Fruit fly (Drosophila melanogaster) whole organism, embryonic: ENCODE data around the gene CG43845.

Experiments used
- C15 ChIP-seq: fragments of 200-800 bp; sonication (Bioruptor generic); IDR thresholded peaks from 3 replicates; pipeline ENCODE4 v1.3.6; 2022; ENCODE audit warnings: missing biosample characterization, missing genetic modification characterization
- CG10654 ChIP-seq: fragments of 200-800 bp; sonication (Bioruptor generic); optimal IDR thresholded peaks from 2 replicates; lab custom pipeline; 2016; ENCODE audit warnings: missing biosample characterization, missing genetic modification characterization
- CG11093 ChIP-seq: fragments of 200-800 bp; sonication (Bioruptor generic); IDR thresholded peaks from 3 replicates; pipeline ENCODE4 v1.3.6; 2022; ENCODE audit warnings: missing biosample characterization, missing genetic modification characterization
- CG11456 ChIP-seq: fragments of 200-800 bp; sonication (Bioruptor generic); IDR thresholded peaks from 3 replicates; pipeline ENCODE4 v1.3.6; 2022; ENCODE audit warnings: missing biosample characterization, missing genetic modification characterization
- CG12219 ChIP-seq: fragments of 200-800 bp; sonication (Bioruptor generic); optimal IDR thresholded peaks from 3 replicates; lab custom pipeline; 2018; ENCODE audit warnings: missing biosample characterization, mild to moderate bottlenecking, missing genetic modification characterization
- CG13296 ChIP-seq: fragments of 200-800 bp; sonication (Bioruptor generic); optimal IDR thresholded peaks from 3 replicates; lab custom pipeline; 2018; ENCODE audit warnings: missing biosample characterization, mild to moderate bottlenecking, missing genetic modification characterization
- CG15269 ChIP-seq: fragments of 200-800 bp; sonication (Bioruptor generic); optimal IDR thresholded peaks from 2 replicates; lab custom pipeline; 2018; ENCODE audit warnings: missing biosample characterization, mild to moderate bottlenecking, missing genetic modification characterization, moderate library complexity
- CG1602 ChIP-seq: fragments of 200-800 bp; sonication (Bioruptor generic); optimal IDR thresholded peaks from 3 replicates; lab custom pipeline; 2016; ENCODE audit warnings: missing biosample characterization, missing genetic modification characterization
- CG17186 ChIP-seq: fragments of 200-800 bp; sonication (Bioruptor generic); optimal IDR thresholded peaks from 3 replicates; lab custom pipeline; 2017; ENCODE audit warnings: missing biosample characterization, missing genetic modification reagents, missing genetic modification characterization
- CG17612 ChIP-seq: fragments of 200-800 bp; sonication (Bioruptor generic); IDR thresholded peaks from 2 replicates; pipeline ENCODE4 v1.3.6; 2022; ENCODE audit warnings: missing biosample characterization, missing genetic modification characterization
- CG3065 ChIP-seq: fragments of 200-800 bp; sonication (Bioruptor generic); optimal IDR thresholded peaks from 2 replicates; lab custom pipeline; 2016; ENCODE audit warnings: missing biosample characterization, missing genetic modification characterization
- CG31365 ChIP-seq: fragments of 200-800 bp; sonication (Bioruptor generic); optimal IDR thresholded peaks from 2 replicates; lab custom pipeline; 2018; ENCODE audit warnings: missing biosample characterization, mild to moderate bottlenecking, missing genetic modification characterization
- CG34376 ChIP-seq: fragments of 200-800 bp; sonication (Bioruptor generic); optimal IDR thresholded peaks from 2 replicates; lab custom pipeline; 2018; ENCODE audit warnings: missing biosample characterization, mild to moderate bottlenecking, missing genetic modification characterization
- CG43689 ChIP-seq: fragments of 200-800 bp; sonication (Bioruptor generic); IDR thresholded peaks from 2 replicates; pipeline ENCODE4 v1.3.6; 2022; ENCODE audit warnings: missing biosample characterization, missing genetic modification characterization
- CG6654 ChIP-seq: fragments of 200-800 bp; sonication (Bioruptor generic); optimal IDR thresholded peaks from 2 replicates; lab custom pipeline; 2017; ENCODE audit warnings: missing biosample characterization, mild to moderate bottlenecking, missing genetic modification characterization
- CG7556 ChIP-seq: fragments of 200-800 bp; sonication (Bioruptor generic); optimal IDR thresholded peaks from 2 replicates; lab custom pipeline; 2017; ENCODE audit warnings: missing biosample characterization, mild to moderate bottlenecking, missing genetic modification characterization
- CG8281 ChIP-seq: fragments of 200-800 bp; sonication (Bioruptor generic); optimal IDR thresholded peaks from 2 replicates; lab custom pipeline; 2018; ENCODE audit warnings: missing biosample characterization, mild to moderate bottlenecking, missing genetic modification characterization, moderate library complexity
- CG8924 ChIP-seq: fragments of 200-800 bp; optimal IDR thresholded peaks from 3 replicates; lab custom pipeline; 2019; ENCODE audit warnings: missing biosample characterization, mild to moderate bottlenecking, missing genetic modification characterization, moderate library complexity
- CG9727 ChIP-seq: fragments of 200-800 bp; sonication (Bioruptor generic); optimal IDR thresholded peaks from 3 replicates; lab custom pipeline; 2017; ENCODE audit warnings: missing biosample characterization, mild to moderate bottlenecking, missing genetic modification characterization
- CkIIα-i1 ChIP-seq: fragments of 200-800 bp; sonication (Bioruptor generic); IDR thresholded peaks from 2 replicates; pipeline ENCODE4 v1.3.6; 2022; ENCODE audit warnings: missing biosample characterization, missing genetic modification characterization
- Dbx ChIP-seq: fragments of 200-800 bp; sonication (Bioruptor generic); IDR thresholded peaks from 3 replicates; pipeline ENCODE4 v1.3.6; 2022; ENCODE audit warnings: missing biosample characterization, missing genetic modification characterization
- E2f2 ChIP-seq: fragments of 200-800 bp; sonication (Bioruptor generic); IDR thresholded peaks from 2 replicates; pipeline ENCODE4 v1.3.6; 2022; ENCODE audit warnings: missing biosample characterization, missing genetic modification characterization
- ERR ChIP-seq: fragments of 200-800 bp; sonication (Bioruptor generic); optimal IDR thresholded peaks from 2 replicates; lab custom pipeline; 2016; ENCODE audit warnings: missing biosample characterization, missing genetic modification characterization
- GATAe ChIP-seq: fragments of 200-800 bp; sonication (Bioruptor generic); conservative IDR thresholded peaks from 2 replicates; pipeline ENCODE4 v1.3.6; 2022; ENCODE audit warnings: missing biosample characterization, missing genetic modification characterization
- HmgD ChIP-seq: fragments of 200-800 bp; sonication (Bioruptor generic); optimal IDR thresholded peaks from 3 replicates; lab custom pipeline; 2016; ENCODE audit warnings: missing biosample characterization, missing genetic modification characterization
- Jarid2 ChIP-seq: fragments of 200-800 bp; sonication (Bioruptor generic); optimal IDR thresholded peaks from 3 replicates; lab custom pipeline; 2017; ENCODE audit warnings: mild to moderate bottlenecking, missing biosample characterization, missing genetic modification reagents, missing genetic modification characterization
- Lpt ChIP-seq: fragments of >200 bp; optimal IDR thresholded peaks from 2 replicates; lab custom pipeline; 2018; ENCODE audit warnings: missing biosample characterization, missing genetic modification characterization
- MBD-R2 ChIP-seq: fragments of 200-800 bp; sonication (Bioruptor generic); IDR thresholded peaks from 2 replicates; pipeline ENCODE4 v1.3.6; 2022; ENCODE audit warnings: missing biosample characterization, missing genetic modification characterization
- Myb ChIP-seq: fragments of 200-800 bp; sonication (Bioruptor generic); optimal IDR thresholded peaks from 2 replicates; lab custom pipeline; 2016; ENCODE audit warnings: missing biosample characterization, missing genetic modification characterization
- Rx ChIP-seq: fragments of 200-800 bp; sonication (Bioruptor generic); IDR thresholded peaks from 2 replicates; pipeline ENCODE4 v1.3.6; 2022; ENCODE audit warnings: missing biosample characterization, missing genetic modification characterization
- Sin3A ChIP-seq: fragments of >200 bp; optimal IDR thresholded peaks from 2 replicates; lab custom pipeline; 2018
- Spps ChIP-seq: fragments of 200-800 bp; sonication (Bioruptor generic); optimal IDR thresholded peaks from 2 replicates; lab custom pipeline; 2018; ENCODE audit warnings: missing biosample characterization, mild to moderate bottlenecking, missing genetic modification characterization
- Sry-β ChIP-seq: fragments of 200-800 bp; sonication (Bioruptor generic); optimal IDR thresholded peaks from 2 replicates; lab custom pipeline; 2018; ENCODE audit warnings: missing biosample characterization, mild to moderate bottlenecking, missing genetic modification characterization, moderate library complexity
- Stat92E ChIP-seq, 3 experiments: fragments of >200 bp in 2 of 3; fragments of 200-800 bp in 1 of 3; sonication (Bioruptor generic) in 1 of 3; optimal IDR thresholded peaks; 2 replicates each; lab custom pipeline; 2017 to 2019; ENCODE audit warnings: missing biosample characterization in 3 of 3, missing genetic modification characterization in 3 of 3, mild to moderate bottlenecking in 1 of 3, moderate library complexity in 1 of 3
- ac ChIP-seq: fragments of 200-800 bp; sonication (Bioruptor generic); optimal IDR thresholded peaks from 3 replicates; lab custom pipeline; 2017; ENCODE audit warnings: missing biosample characterization, mild to moderate bottlenecking, missing genetic modification characterization
- az2 ChIP-seq: fragments of 200-800 bp; sonication (Bioruptor generic); optimal IDR thresholded peaks from 3 replicates; lab custom pipeline; 2016; ENCODE audit warnings: missing biosample characterization, missing genetic modification characterization
- bcd ChIP-seq: fragments of 200-800 bp; sonication (Bioruptor generic); optimal IDR thresholded peaks from 2 replicates; lab custom pipeline; 2017; ENCODE audit warnings: missing biosample characterization, mild to moderate bottlenecking, missing genetic modification characterization
- btn ChIP-seq: fragments of 200-800 bp; sonication (Bioruptor generic); optimal IDR thresholded peaks from 2 replicates; lab custom pipeline; 2016; ENCODE audit warnings: missing biosample characterization, missing genetic modification characterization
- corto ChIP-seq: fragments of 200-800 bp; sonication (Bioruptor generic); optimal IDR thresholded peaks from 2 replicates; lab custom pipeline; 2016; ENCODE audit warnings: missing biosample characterization, mild to moderate bottlenecking, missing genetic modification characterization, moderate library complexity
- fd64A ChIP-seq: fragments of 200-800 bp; sonication (Bioruptor generic); optimal IDR thresholded peaks from 3 replicates; lab custom pipeline; 2018; ENCODE audit warnings: missing biosample characterization, mild to moderate bottlenecking, missing genetic modification characterization
- jigr1 ChIP-seq: fragments of 200-800 bp; sonication (Bioruptor generic); IDR thresholded peaks from 3 replicates; pipeline ENCODE4 v1.3.6; 2022; ENCODE audit warnings: missing biosample characterization, missing genetic modification characterization
- kah ChIP-seq: fragments of 200-800 bp; sonication (Bioruptor generic); optimal IDR thresholded peaks from 2 replicates; lab custom pipeline; 2018; ENCODE audit warnings: missing biosample characterization, mild to moderate bottlenecking, missing genetic modification characterization
- klu ChIP-seq: fragments of 200-800 bp; sonication (Bioruptor generic); IDR thresholded peaks from 2 replicates; pipeline ENCODE4 v1.3.6; 2022; ENCODE audit warnings: missing biosample characterization, missing genetic modification characterization
- lilli ChIP-seq: fragments of 200-800 bp; sonication (Bioruptor generic); optimal IDR thresholded peaks from 3 replicates; lab custom pipeline; 2016; ENCODE audit warnings: missing biosample characterization, missing genetic modification characterization
- mirr ChIP-seq: fragments of 200-800 bp; sonication (Bioruptor generic); optimal IDR thresholded peaks from 3 replicates; lab custom pipeline; 2018; ENCODE audit warnings: missing biosample characterization, mild to moderate bottlenecking, missing genetic modification characterization
- pfk ChIP-seq: fragments of 200-800 bp; sonication (Bioruptor generic); optimal IDR thresholded peaks from 2 replicates; lab custom pipeline; 2018; ENCODE audit warnings: missing biosample characterization, mild to moderate bottlenecking, missing genetic modification characterization, moderate library complexity
- sd ChIP-seq: fragments of 200-800 bp; sonication (Bioruptor generic); optimal IDR thresholded peaks from 3 replicates; lab custom pipeline; 2018; ENCODE audit warnings: missing biosample characterization, mild to moderate bottlenecking, missing genetic modification characterization, moderate library complexity
- seq ChIP-seq: fragments of 200-800 bp; sonication (Bioruptor generic); IDR thresholded peaks from 2 replicates; pipeline ENCODE4 v1.3.6; 2022; ENCODE audit warnings: missing biosample characterization, missing genetic modification characterization
- slou ChIP-seq: fragments of 200-800 bp; sonication (Bioruptor generic); optimal IDR thresholded peaks from 3 replicates; lab custom pipeline; 2016; ENCODE audit warnings: missing biosample characterization, missing genetic modification characterization
- tin ChIP-seq: fragments of 200-800 bp; sonication (Bioruptor generic); optimal IDR thresholded peaks from 3 replicates; lab custom pipeline; 2016; ENCODE audit warnings: missing biosample characterization, missing genetic modification characterization
- ttk ChIP-seq: fragments of 200-800 bp; sonication (Bioruptor generic); IDR thresholded peaks from 2 replicates; pipeline ENCODE4 v2.1.2; 2022; ENCODE audit warnings: missing biosample characterization, missing genetic modification characterization
- tx ChIP-seq: fragments of 200-800 bp; sonication (Bioruptor generic); optimal IDR thresholded peaks from 2 replicates; lab custom pipeline; 2016; ENCODE audit warnings: missing biosample characterization, missing genetic modification characterization

CG43845 gene

DNA sequence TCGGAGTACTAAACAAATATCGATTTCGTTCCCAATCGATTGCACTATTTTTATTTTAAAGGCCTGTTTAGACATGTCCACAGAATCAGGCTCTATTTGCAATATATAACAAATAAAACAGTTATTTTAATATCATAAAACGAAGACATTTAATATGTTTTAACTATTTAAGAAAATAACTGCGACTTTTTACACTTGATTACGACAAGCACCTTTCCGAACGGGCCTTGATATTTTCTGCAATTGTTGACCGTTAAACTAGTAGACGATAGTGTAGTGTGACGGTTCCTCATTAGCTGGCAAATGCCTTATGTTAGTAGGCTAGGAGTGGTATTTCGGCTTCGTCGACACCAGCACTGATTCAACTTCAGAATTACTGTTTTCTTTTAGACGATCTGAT is 45.7 kb upstream of the CG43845 start, which contains the start of the genes CG2931 and Rheb (continued):
- TF ChIP-seq Sin3A (lab: Kevin White, UChicago) (peak; percentile 71), CG12219 (GFP tag; lab: Kevin White, UChicago) (no peak), CG11093 (GFP tag; lab: Robert Waterston, UW) (no peak), CG3065 (GFP tag; lab: Kevin White, UChicago) (no peak), klu (peak; percentile 25; the same call in 1 of the 2 replicates), CG34376 (GFP tag; lab: Kevin White, UChicago) (no peak), CG8281 (tag; lab: Kevin White, UChicago) (no peak), Myb (peak; percentile 92), CG13296 (GFP tag; lab: Kevin White, UChicago) (peak; percentile 23), E2f2 (GFP tag; lab: Robert Waterston, UW) (peak; percentile 51; the same call in 1 of the 2 replicates), Spps (tag; lab: Kevin White, UChicago) (peak; percentile 23), seq (GFP tag; lab: Robert Waterston, UW) (0 out of 2 replicates have a peak, but pooled peaks have one; percentile 47), CG6654 (no peak), kah (GFP tag; lab: Kevin White, UChicago) (no peak), pfk (GFP tag; lab: Kevin White, UChicago) (no peak), mirr (GFP tag; lab: Kevin White, UChicago) (no peak), C15 (GFP tag; lab: Robert Waterston, UW) (no peak), corto (GFP tag; lab: Kevin White, UChicago) (peak; percentile 41), Jarid2 (GFP tag; lab: Kevin White, UChicago) (no peak), Stat92E (GFP tag; optimal IDR thresholded peaks at IDR 0.05; lab: Kevin White, UChicago) (no peak), lilli (GFP tag; lab: Kevin White, UChicago) (peak; percentile 87), bcd (GFP tag; lab: Kevin White, UChicago) (peak; percentile 42), GATAe (GFP tag; lab: Robert Waterston, UW) (no peak), ttk (GFP tag; lab: Robert Waterston, UW) (0 out of 2 replicates have a peak, but pooled peaks have one; percentile 57), btn (GFP tag; lab: Kevin White, UChicago) (no peak), CG17612 (GFP tag; lab: Robert Waterston, UW) (no peak), CG17186 (GFP tag; lab: Kevin White, UChicago) (peak; percentile 69), tin (peak; percentile 67), Sry-β (GFP tag; lab: Kevin White, UChicago) (peak; percentile 32), jigr1 (GFP tag; lab: Robert Waterston, UW) (no peak), CkIIα-i1 (GFP tag; lab: Robert Waterston, UW) (no peak), CG10654 (GFP tag; lab: Kevin White, UChicago) (peak; percentile 56), Lpt (GFP tag; lab: Kevin White, UChicago) (no peak), CG15269 (peak; percentile 68), tx (GFP tag; lab: Kevin White, UChicago) (peak; percentile 32), ac (no peak), Dbx (peak; percentile 73; the same call in 2 of the 3 replicates), HmgD (no peak), CG11456 (GFP tag; lab: Robert Waterston, UW) (0 out of 3 replicates have a peak, but pooled peaks have one; percentile 28), Rx (peak; percentile 41), slou (GFP tag; lab: Kevin White, UChicago) (peak; percentile 62), CG9727 (peak; percentile 67), CG1602 (GFP tag; lab: Kevin White, UChicago) (peak; percentile 68), MBD-R2 (GFP tag; lab: Robert Waterston, UW) (peak; percentile 72), sd (tag; lab: Kevin White, UChicago) (no peak), CG8924 (peak; percentile 72), fd64A (GFP tag; lab: Kevin White, UChicago) (no peak), ERR (GFP tag; lab: Kevin White, UChicago) (peak; percentile 24), CG7556 (GFP tag; lab: Kevin White, UChicago) (peak; percentile 20), CG31365 (tag; lab: Kevin White, UChicago) (no peak), az2 (GFP tag; lab: Kevin White, UChicago) (peak; percentile 72), CG43689 (GFP tag; lab: Robert Waterston, UW) (no peak)
